Worm (Caenorhabditis elegans) whole organism, L2 larva: ENCODE data around the gene rpb-6.
A peak's percentile ranks its signal among the peaks of the same experiment; 100 is the strongest.

Experiments used
- C34F6.9 ChIP-seq: fragments of 150-350 bp; optimal IDR thresholded peaks from 2 replicates; lab custom pipeline; 2014; ENCODE audit warnings: missing biosample characterization, missing genetic modification characterization
- F13H6.1 ChIP-seq: sonication (generic microtip); optimal IDR thresholded peaks from 2 replicates; lab custom pipeline; 2016; ENCODE audit warnings: missing genetic modification characterization, missing compliant biosample characterization
- Y55F3AM.14 ChIP-seq: fragments of 200-800 bp; sonication (Bioruptor generic); optimal IDR thresholded peaks from 2 replicates; lab custom pipeline; 2018; ENCODE audit warnings: mild to moderate bottlenecking, missing genetic modification characterization, missing compliant biosample characterization
- ZK546.5 ChIP-seq: sonication (generic microtip); optimal IDR thresholded peaks from 2 replicates; lab custom pipeline; 2017; ENCODE audit warnings: missing biosample characterization, missing genetic modification characterization
- ama-1 ChIP-seq: fragments of 150-350 bp; optimal IDR thresholded peaks from 2 replicates; lab custom pipeline; 2018; ENCODE audit warnings: inconsistent platforms
- blmp-1 ChIP-seq: sonication (generic microtip); optimal IDR thresholded peaks from 2 replicates; lab custom pipeline; 2017; ENCODE audit warnings: missing genetic modification characterization, mild to moderate bottlenecking, missing compliant biosample characterization, antibody characterized with exemption, moderate library complexity; ENCODE audit not compliant: insufficient read depth
- ceh-82 ChIP-seq: fragments of 150-350 bp; optimal IDR thresholded peaks from 2 replicates; lab custom pipeline; 2014; ENCODE audit warnings: missing biosample characterization, missing genetic modification characterization
- crh-2 ChIP-seq: sonication (generic microtip); optimal IDR thresholded peaks from 2 replicates; lab custom pipeline; 2017; ENCODE audit warnings: missing biosample characterization, missing genetic modification characterization
- dmd-4 ChIP-seq: sonication (generic microtip); optimal IDR thresholded peaks from 2 replicates; lab custom pipeline; 2017; ENCODE audit warnings: missing biosample characterization, missing genetic modification characterization
- egl-27 ChIP-seq: sonication (generic microtip); optimal IDR thresholded peaks from 3 replicates; lab custom pipeline; 2017; ENCODE audit warnings: missing biosample characterization, missing genetic modification reagents, missing genetic modification characterization
- elt-1 ChIP-seq: fragments of 150-350 bp; optimal IDR thresholded peaks from 2 replicates; lab custom pipeline; 2014; ENCODE audit warnings: missing biosample characterization, missing genetic modification characterization
- elt-3 ChIP-seq: sonication (generic microtip); optimal IDR thresholded peaks from 2 replicates; lab custom pipeline; 2017; ENCODE audit warnings: missing biosample characterization, missing genetic modification characterization
- fos-1 ChIP-seq: fragments of 150-350 bp; optimal IDR thresholded peaks from 2 replicates; lab custom pipeline; 2014; ENCODE audit warnings: missing biosample characterization, missing genetic modification characterization
- gmeb-1 ChIP-seq: fragments of 150-350 bp; optimal IDR thresholded peaks from 2 replicates; lab custom pipeline; 2014; ENCODE audit warnings: missing biosample characterization, missing genetic modification characterization
- lin-11 ChIP-seq: fragments of 150-350 bp; sonication (generic microtip); optimal IDR thresholded peaks from 2 replicates; lab custom pipeline; 2014; ENCODE audit warnings: missing biosample characterization, missing genetic modification characterization, inconsistent platforms, mixed read lengths
- lin-13 ChIP-seq: fragments of 150-350 bp; optimal IDR thresholded peaks from 2 replicates; lab custom pipeline; 2014; ENCODE audit warnings: missing biosample characterization, missing genetic modification reagents, missing genetic modification characterization
- lin-39 ChIP-seq: fragments of 150-350 bp; optimal IDR thresholded peaks from 2 replicates; lab custom pipeline; 2014; ENCODE audit warnings: missing biosample characterization, missing genetic modification reagents, missing genetic modification characterization
- lsy-2 ChIP-seq, 2 experiments: fragments of 150-350 bp in 1 of 2; sonication (generic microtip) in 1 of 2; optimal IDR thresholded peaks; 2 replicates each; lab custom pipeline; 2014 to 2017; ENCODE audit warnings: missing biosample characterization in 2 of 2, missing genetic modification characterization in 2 of 2
- mab-5 ChIP-seq: fragments of 150-350 bp; optimal IDR thresholded peaks from 2 replicates; lab custom pipeline; 2014; ENCODE audit warnings: missing biosample characterization, missing genetic modification characterization
- mbf-1 ChIP-seq: sonication (generic microtip); optimal IDR thresholded peaks from 2 replicates; lab custom pipeline; 2017; ENCODE audit warnings: missing biosample characterization, missing genetic modification characterization
- mdl-1 ChIP-seq, 2 experiments: fragments of 150-350 bp in 1 of 2; sonication (generic microtip) in 1 of 2; optimal IDR thresholded peaks; 2 replicates each; lab custom pipeline; 2017; ENCODE audit warnings: missing biosample characterization in 2 of 2, missing genetic modification characterization in 2 of 2
- nhr-11 ChIP-seq: fragments of 150-350 bp; optimal IDR thresholded peaks from 2 replicates; lab custom pipeline; 2014; ENCODE audit warnings: missing biosample characterization, missing genetic modification characterization
- nhr-12 ChIP-seq: fragments of 150-350 bp; optimal IDR thresholded peaks from 2 replicates; lab custom pipeline; 2014; ENCODE audit warnings: missing biosample characterization, missing genetic modification characterization
- nhr-129 ChIP-seq: fragments of 150-350 bp; optimal IDR thresholded peaks from 2 replicates; lab custom pipeline; 2014; ENCODE audit warnings: missing biosample characterization, missing genetic modification characterization
- nhr-21 ChIP-seq: fragments of 150-350 bp; optimal IDR thresholded peaks from 2 replicates; lab custom pipeline; 2014; ENCODE audit warnings: missing biosample characterization, missing genetic modification characterization
- nhr-23 ChIP-seq: fragments of 150-350 bp; optimal IDR thresholded peaks from 2 replicates; lab custom pipeline; 2014; ENCODE audit warnings: missing biosample characterization, missing genetic modification reagents, missing genetic modification characterization
- nhr-237 ChIP-seq: fragments of 150-350 bp; optimal IDR thresholded peaks from 2 replicates; lab custom pipeline; 2014; ENCODE audit warnings: missing biosample characterization, missing genetic modification characterization
- nhr-25 ChIP-seq: fragments of 150-350 bp; sonication (generic microtip); optimal IDR thresholded peaks from 3 replicates; lab custom pipeline; 2014; ENCODE audit warnings: missing biosample characterization, missing genetic modification characterization
- nhr-6 ChIP-seq: fragments of 150-350 bp; optimal IDR thresholded peaks from 2 replicates; lab custom pipeline; 2014; ENCODE audit warnings: missing biosample characterization, missing genetic modification characterization
- nhr-77 ChIP-seq: fragments of 150-350 bp; optimal IDR thresholded peaks from 2 replicates; lab custom pipeline; 2014; ENCODE audit warnings: missing biosample characterization, missing genetic modification characterization
- sem-4 ChIP-seq: fragments of 150-350 bp; optimal IDR thresholded peaks from 2 replicates; lab custom pipeline; 2014; ENCODE audit warnings: missing biosample characterization, missing genetic modification reagents, missing genetic modification characterization
- sma-3 ChIP-seq: sonication (generic microtip); optimal IDR thresholded peaks from 2 replicates; lab custom pipeline; 2016; ENCODE audit warnings: missing genetic modification reagents, missing genetic modification characterization, missing compliant biosample characterization
- sma-9 ChIP-seq, 2 experiments: fragments of 150-350 bp in 1 of 2; sonication (generic microtip) in 1 of 2; optimal IDR thresholded peaks; 2 replicates each; lab custom pipeline; 2014 to 2016; ENCODE audit warnings: missing genetic modification characterization in 2 of 2, mild to moderate bottlenecking in 1 of 2, missing biosample characterization in 1 of 2, missing compliant biosample characterization in 1 of 2, missing genetic modification reagents in 1 of 2, moderate library complexity in 1 of 2
- snpc-4 ChIP-seq: fragments of 150-350 bp; optimal IDR thresholded peaks from 2 replicates; lab custom pipeline; 2014; ENCODE audit warnings: missing biosample characterization, missing genetic modification characterization
- unc-39 ChIP-seq: fragments of 150-350 bp; optimal IDR thresholded peaks from 2 replicates; lab custom pipeline; 2014; ENCODE audit warnings: missing biosample characterization, missing genetic modification characterization
- unc-55 ChIP-seq: fragments of 150-350 bp; sonication (generic microtip); optimal IDR thresholded peaks from 3 replicates; lab custom pipeline; 2014; ENCODE audit warnings: missing biosample characterization, missing genetic modification reagents, missing genetic modification characterization
- unc-62 ChIP-seq: fragments of 150-350 bp; optimal IDR thresholded peaks from 2 replicates; lab custom pipeline; 2014; ENCODE audit warnings: missing biosample characterization, missing genetic modification reagents, missing genetic modification characterization
- ztf-1 ChIP-seq: fragments of 200-800 bp; sonication (Bioruptor generic); conservative IDR thresholded peaks from 2 replicates; pipeline ENCODE4 v1.3.6; 2022; ENCODE audit warnings: missing genetic modification characterization, missing compliant biosample characterization
- ztf-11 ChIP-seq: sonication (generic microtip); optimal IDR thresholded peaks from 2 replicates; lab custom pipeline; 2017; ENCODE audit warnings: missing biosample characterization, missing genetic modification characterization
- ztf-4 ChIP-seq: fragments of 150-350 bp; optimal IDR thresholded peaks from 2 replicates; lab custom pipeline; 2014; ENCODE audit warnings: missing biosample characterization, missing genetic modification characterization

The rpb-6 gene

ce11 chrII:10558345-10558744 lies 20.8 kb upstream of the rpb-6 start:
- TF ChIP-seq nhr-77 (tag; lab: Kevin White, UChicago) (no peak), nhr-21 (tag; lab: Kevin White, UChicago) (no peak), nhr-6 (tag; lab: Kevin White, UChicago) (peak; percentile 20), ztf-1 (no peak), snpc-4 (no peak), lin-39 (tag; lab: Kevin White, UChicago) (no peak), nhr-23 (tag; lab: Kevin White, UChicago) (no peak), ztf-11 (tag; lab: Kevin White, UChicago) (no peak), Y55F3AM.14 (no peak), mab-5 (tag; lab: Kevin White, UChicago) (no peak), nhr-11 (tag; lab: Kevin White, UChicago) (no peak), ZK546.5 (no peak), fos-1 (tag; lab: Kevin White, UChicago) (no peak), egl-27 (tag; lab: Kevin White, UChicago) (no peak), dmd-4 (tag; lab: Kevin White, UChicago) (no peak), nhr-129 (tag; lab: Kevin White, UChicago) (peak; percentile 58), elt-1 (tag; lab: Kevin White, UChicago) (no peak), ama-1 (lab: Kevin White, UChicago) (no peak), nhr-12 (no peak), crh-2 (tag; lab: Kevin White, UChicago) (no peak), ceh-82 (tag; lab: Kevin White, UChicago) (no peak), gmeb-1 (tag; lab: Kevin White, UChicago) (no peak), blmp-1 (tag; lab: Kevin White, UChicago) (no peak), lin-11 (tag; lab: Kevin White, UChicago) (no peak), unc-62 (GFP tag; lab: Kevin White, UChicago) (no peak), C34F6.9 (tag; lab: Kevin White, UChicago) (no peak), ztf-4 (tag; lab: Kevin White, UChicago) (no peak), unc-55 (GFP tag; lab: Kevin White, UChicago) (no peak), elt-3 (tag; lab: Kevin White, UChicago) (no peak), nhr-237 (tag; lab: Kevin White, UChicago) (no peak), sem-4 (tag; lab: Kevin White, UChicago) (no peak), mdl-1 (tag; optimal IDR thresholded peaks at IDR 0.05; lab: Kevin White, UChicago) (peak; percentile 6 to 43), unc-39 (tag; lab: Kevin White, UChicago) (no peak), F13H6.1 (tag; lab: Kevin White, UChicago) (peak; percentile 45), sma-9 (GFP tag; optimal IDR thresholded peaks at IDR 0.05; lab: Kevin White, UChicago) (peak; percentile 66), sma-9 (tag; optimal IDR thresholded peaks at IDR 0.05; lab: Kevin White, UChicago) (no peak)

ce11 chrII:10558962-10559415 lies 20.2 kb upstream of the rpb-6 start:
- TF ChIP-seq ama-1 (lab: Kevin White, UChicago) (peak; percentile 81), mab-5 (tag; lab: Kevin White, UChicago) (peak; percentile 41), sem-4 (tag; lab: Kevin White, UChicago) (peak; percentile 73), nhr-21 (tag; lab: Kevin White, UChicago) (peak; percentile 68), C34F6.9 (tag; lab: Kevin White, UChicago) (peak; percentile 86), crh-2 (tag; lab: Kevin White, UChicago) (no peak), gmeb-1 (tag; lab: Kevin White, UChicago) (peak; percentile 60), nhr-23 (tag; lab: Kevin White, UChicago) (no peak), ZK546.5 (no peak), mbf-1 (no peak), lsy-2 (tag; optimal IDR thresholded peaks at IDR 0.05; lab: Kevin White, UChicago) (peak in 1 of 2 experiments; percentile 67), lin-11 (tag; lab: Kevin White, UChicago) (peak; percentile 16), lin-13 (GFP tag; lab: Kevin White, UChicago) (peak; percentile 3), nhr-12 (no peak), nhr-129 (tag; lab: Kevin White, UChicago) (peak; percentile 77), nhr-25 (tag; lab: Kevin White, UChicago) (peak; percentile 85), sma-3 (peak; percentile 59), elt-3 (tag; lab: Kevin White, UChicago) (no peak), Y55F3AM.14 (peak; percentile 53), egl-27 (tag; lab: Kevin White, UChicago) (no peak), ztf-4 (tag; lab: Kevin White, UChicago) (peak; percentile 62), F13H6.1 (tag; lab: Kevin White, UChicago) (peak; percentile 50), mdl-1 (tag; optimal IDR thresholded peaks at IDR 0.05; lab: Kevin White, UChicago) (peak in 1 of 2 experiments; percentile 7), unc-39 (tag; lab: Kevin White, UChicago) (no peak), blmp-1 (tag; lab: Kevin White, UChicago) (peak; percentile 60), sma-9 (GFP tag; optimal IDR thresholded peaks at IDR 0.05; lab: Kevin White, UChicago) (peak; percentile 73), sma-9 (tag; optimal IDR thresholded peaks at IDR 0.05; lab: Kevin White, UChicago) (no peak), snpc-4 (peak; percentile 28)
